Fruit fly (Drosophila melanogaster) whole organism, embryonic: ENCODE measurements around the gene Vha16-5.

Experiments
- Blimp-1 ChIP-seq: fragments of 200-800 bp; sonication (Bioruptor generic); optimal IDR thresholded peaks from 3 replicates; lab custom pipeline; 2018; ENCODE audit warnings: missing biosample characterization, missing genetic modification characterization, mild to moderate bottlenecking, moderate library complexity, missing genetic modification reagents
- C15 ChIP-seq: fragments of 200-800 bp; sonication (Bioruptor generic); IDR thresholded peaks from 3 replicates; pipeline ENCODE4 v1.3.6; 2022; ENCODE audit warnings: missing biosample characterization, missing genetic modification characterization
- CG10147 ChIP-seq: fragments of 200-800 bp; sonication (Bioruptor generic); optimal IDR thresholded peaks from 2 replicates; lab custom pipeline; 2019; ENCODE audit warnings: missing biosample characterization, mild to moderate bottlenecking, missing genetic modification characterization, moderate library complexity
- CG11696 ChIP-seq: fragments of 200-800 bp; sonication (Bioruptor generic); IDR thresholded peaks from 2 replicates; pipeline ENCODE4 v1.3.6; 2022; ENCODE audit warnings: missing biosample characterization, missing genetic modification characterization
- CG12769 ChIP-seq: fragments of 200-800 bp; sonication (Bioruptor generic); optimal IDR thresholded peaks from 2 replicates; lab custom pipeline; 2019; ENCODE audit warnings: missing biosample characterization, mild to moderate bottlenecking, missing genetic modification characterization, moderate library complexity
- CG15601 ChIP-seq: fragments of 200-800 bp; sonication (Bioruptor generic); optimal IDR thresholded peaks from 3 replicates; lab custom pipeline; 2019; ENCODE audit warnings: missing biosample characterization, mild to moderate bottlenecking, missing genetic modification characterization, moderate library complexity
- CG17385 ChIP-seq: fragments of 200-800 bp; sonication (Bioruptor generic); optimal IDR thresholded peaks from 3 replicates; lab custom pipeline; 2018; ENCODE audit warnings: missing biosample characterization, mild to moderate bottlenecking, missing genetic modification characterization
- CG17912 ChIP-seq: fragments of 200-800 bp; sonication (Bioruptor generic); optimal IDR thresholded peaks from 2 replicates; lab custom pipeline; 2018; ENCODE audit warnings: missing biosample characterization, mild to moderate bottlenecking, missing genetic modification characterization
- CG1832 ChIP-seq: fragments of 200-800 bp; sonication (Bioruptor generic); optimal IDR thresholded peaks from 2 replicates; lab custom pipeline; 2017; ENCODE audit warnings: missing biosample characterization, mild to moderate bottlenecking, missing genetic modification characterization, inconsistent platforms
- CG2120 ChIP-seq: fragments of 200-800 bp; sonication (Bioruptor generic); optimal IDR thresholded peaks from 3 replicates; lab custom pipeline; 2016; ENCODE audit warnings: missing biosample characterization, missing genetic modification characterization
- CG3281 ChIP-seq: fragments of 200-800 bp; sonication (Bioruptor generic); optimal IDR thresholded peaks from 3 replicates; lab custom pipeline; 2017; ENCODE audit warnings: missing biosample characterization, mild to moderate bottlenecking, missing genetic modification characterization
- CG34376 ChIP-seq: fragments of 200-800 bp; sonication (Bioruptor generic); optimal IDR thresholded peaks from 2 replicates; lab custom pipeline; 2018; ENCODE audit warnings: missing biosample characterization, mild to moderate bottlenecking, missing genetic modification characterization
- CG5180 ChIP-seq: fragments of 200-800 bp; sonication (Bioruptor generic); optimal IDR thresholded peaks from 3 replicates; lab custom pipeline; 2017; ENCODE audit warnings: missing biosample characterization, missing genetic modification characterization, mild to moderate bottlenecking, moderate library complexity, missing genetic modification reagents
- CG6272 ChIP-seq: fragments of 200-800 bp; sonication (Bioruptor generic); IDR thresholded peaks from 2 replicates; pipeline ENCODE4 v1.3.6; 2022; ENCODE audit warnings: missing biosample characterization, missing genetic modification characterization
- CG6765 ChIP-seq: fragments of 200-800 bp; sonication (Bioruptor generic); optimal IDR thresholded peaks from 3 replicates; lab custom pipeline; 2017; ENCODE audit warnings: missing biosample characterization, mild to moderate bottlenecking, missing genetic modification characterization
- CG7963 ChIP-seq: fragments of 200-800 bp; sonication (Bioruptor generic); IDR thresholded peaks from 3 replicates; pipeline ENCODE4 v1.3.6; 2022; ENCODE audit warnings: missing biosample characterization, missing genetic modification characterization; ENCODE audit not compliant: partially characterized antibody
- CG9797 ChIP-seq: fragments of 200-800 bp; sonication (Bioruptor generic); optimal IDR thresholded peaks from 3 replicates; lab custom pipeline; 2018; ENCODE audit warnings: missing biosample characterization, mild to moderate bottlenecking, missing genetic modification characterization
- CTCF ChIP-seq: fragments of 200-800 bp; sonication (Bioruptor generic); optimal IDR thresholded peaks from 2 replicates; lab custom pipeline; 2017; ENCODE audit warnings: missing biosample characterization, mild to moderate bottlenecking, missing genetic modification characterization, moderate library complexity
- CoRest ChIP-seq: fragments of 200-800 bp; sonication (Bioruptor generic); optimal IDR thresholded peaks from 3 replicates; lab custom pipeline; 2018; ENCODE audit warnings: missing biosample characterization, mild to moderate bottlenecking, missing genetic modification characterization, moderate library complexity
- Dll ChIP-seq: fragments of 200-800 bp; sonication (Bioruptor generic); IDR thresholded peaks from 4 replicates; pipeline ENCODE4 v1.3.6; 2022; ENCODE audit warnings: missing biosample characterization, missing genetic modification characterization; ENCODE audit not compliant: partially characterized antibody
- Fer3 ChIP-seq: fragments of 200-800 bp; sonication (Bioruptor generic); optimal IDR thresholded peaks from 2 replicates; lab custom pipeline; 2018; ENCODE audit warnings: missing biosample characterization, mild to moderate bottlenecking, missing genetic modification characterization, moderate library complexity
- H2.0 ChIP-seq: fragments of 200-800 bp; sonication (Bioruptor generic); IDR thresholded peaks from 2 replicates; pipeline ENCODE4 v1.3.6; 2022; ENCODE audit warnings: missing biosample characterization, missing genetic modification characterization
- HmgZ ChIP-seq: fragments of 200-800 bp; sonication (Bioruptor generic); optimal IDR thresholded peaks from 2 replicates; lab custom pipeline; 2018; ENCODE audit warnings: missing biosample characterization, mild to moderate bottlenecking, missing genetic modification characterization
- Hr3 ChIP-seq: fragments of 200-800 bp; sonication (Bioruptor generic); optimal IDR thresholded peaks from 3 replicates; lab custom pipeline; 2016; ENCODE audit warnings: missing biosample characterization, missing genetic modification characterization
- Hr39 ChIP-seq: fragments of >200 bp; optimal IDR thresholded peaks from 2 replicates; lab custom pipeline; 2017
- Hsf ChIP-seq: fragments of 200-800 bp; sonication (Bioruptor generic); optimal IDR thresholded peaks from 3 replicates; lab custom pipeline; 2016; ENCODE audit warnings: missing biosample characterization, missing genetic modification characterization
- Meics ChIP-seq: fragments of 200-800 bp; sonication (Bioruptor generic); optimal IDR thresholded peaks from 2 replicates; lab custom pipeline; 2017; ENCODE audit warnings: missing biosample characterization, mild to moderate bottlenecking, missing genetic modification characterization
- Oaz ChIP-seq: fragments of 200-800 bp; sonication (Bioruptor generic); IDR thresholded peaks from 2 replicates; pipeline ENCODE4 v1.3.6; 2022; ENCODE audit warnings: missing biosample characterization, missing genetic modification characterization
- Ptx1 ChIP-seq: fragments of 200-800 bp; sonication (Bioruptor generic); IDR thresholded peaks from 2 replicates; pipeline ENCODE4 v1.3.6; 2022; ENCODE audit warnings: missing biosample characterization, missing genetic modification characterization
- Rfx ChIP-seq: fragments of 200-800 bp; sonication (Bioruptor generic); IDR thresholded peaks from 2 replicates; pipeline ENCODE4 v1.3.6; 2022; ENCODE audit warnings: missing biosample characterization, missing genetic modification characterization
- Sox100B ChIP-seq: fragments of 200-800 bp; sonication (Bioruptor generic); optimal IDR thresholded peaks from 3 replicates; lab custom pipeline; 2018; ENCODE audit warnings: missing biosample characterization, mild to moderate bottlenecking, missing genetic modification characterization
- Ssrp ChIP-seq: fragments of 200-800 bp; sonication (Bioruptor generic); optimal IDR thresholded peaks from 2 replicates; lab custom pipeline; 2018; ENCODE audit warnings: missing biosample characterization, mild to moderate bottlenecking, missing genetic modification characterization, moderate library complexity
- Trl ChIP-seq, 3 experiments: fragments of >200 bp in 2 of 3; fragments of 200-800 bp in 1 of 3; sonication (Bioruptor generic) in 1 of 3; optimal IDR thresholded peaks; 2 replicates in 1 of 3; 3 replicates in 2 of 3; lab custom pipeline; 2016 to 2017; ENCODE audit warnings: missing biosample characterization in 1 of 3, missing genetic modification characterization in 1 of 3
- caup ChIP-seq: fragments of 200-800 bp; sonication (Bioruptor generic); optimal IDR thresholded peaks from 3 replicates; lab custom pipeline; 2017; ENCODE audit warnings: missing biosample characterization, mild to moderate bottlenecking, missing genetic modification characterization, moderate library complexity; ENCODE audit not compliant: severe bottlenecking
- dmrt99B ChIP-seq: fragments of 200-800 bp; sonication (Bioruptor generic); optimal IDR thresholded peaks from 2 replicates; lab custom pipeline; 2018; ENCODE audit warnings: missing biosample characterization, mild to moderate bottlenecking, missing genetic modification characterization, moderate library complexity
- dysf ChIP-seq: fragments of 200-800 bp; sonication (Bioruptor generic); IDR thresholded peaks from 3 replicates; pipeline ENCODE4 v1.3.6; 2022; ENCODE audit warnings: missing biosample characterization, missing genetic modification characterization
- grau ChIP-seq: fragments of 200-800 bp; optimal IDR thresholded peaks from 3 replicates; lab custom pipeline; 2019; ENCODE audit warnings: missing biosample characterization, mild to moderate bottlenecking, missing genetic modification characterization, moderate library complexity
- gsb ChIP-seq: fragments of 200-800 bp; sonication (Bioruptor generic); IDR thresholded peaks from 2 replicates; pipeline ENCODE4 v1.3.6; 2022; ENCODE audit warnings: missing biosample characterization, missing genetic modification characterization
- hth ChIP-seq: fragments of >200 bp; optimal IDR thresholded peaks from 2 replicates; lab custom pipeline; 2017; ENCODE audit warnings: inconsistent platforms
- ind ChIP-seq: fragments of 200-800 bp; sonication (Bioruptor generic); optimal IDR thresholded peaks from 3 replicates; lab custom pipeline; 2016; ENCODE audit warnings: missing biosample characterization, missing genetic modification characterization
- phol ChIP-seq: fragments of 200-800 bp; sonication (Bioruptor generic); optimal IDR thresholded peaks from 3 replicates; lab custom pipeline; 2018; ENCODE audit warnings: missing biosample characterization, mild to moderate bottlenecking, missing genetic modification characterization, moderate library complexity
- ranshi ChIP-seq: fragments of 200-800 bp; sonication (Bioruptor generic); IDR thresholded peaks from 2 replicates; pipeline ENCODE4 v1.3.6; 2022; ENCODE audit warnings: missing biosample characterization, missing genetic modification characterization
- sisA ChIP-seq: fragments of 200-800 bp; sonication (Bioruptor generic); IDR thresholded peaks from 2 replicates; pipeline ENCODE4 v1.3.6; 2022; ENCODE audit warnings: missing biosample characterization, missing genetic modification characterization
- slbo ChIP-seq: fragments of 200-800 bp; sonication (Bioruptor generic); IDR thresholded peaks from 2 replicates; pipeline ENCODE4 v1.3.6; 2022; ENCODE audit warnings: missing biosample characterization, missing genetic modification characterization
- tap ChIP-seq: fragments of 200-800 bp; optimal IDR thresholded peaks from 3 replicates; lab custom pipeline; 2019; ENCODE audit warnings: missing biosample characterization, mild to moderate bottlenecking, missing genetic modification characterization, moderate library complexity
- tin ChIP-seq: fragments of 200-800 bp; sonication (Bioruptor generic); optimal IDR thresholded peaks from 3 replicates; lab custom pipeline; 2016; ENCODE audit warnings: missing biosample characterization, missing genetic modification characterization
- tio ChIP-seq: fragments of 200-800 bp; sonication (Bioruptor generic); optimal IDR thresholded peaks from 2 replicates; lab custom pipeline; 2017; ENCODE audit warnings: missing biosample characterization, missing genetic modification characterization, inconsistent platforms
- vvl ChIP-seq: fragments of 200-800 bp; sonication (Bioruptor generic); IDR thresholded peaks from 2 replicates; pipeline ENCODE4 v1.3.6; 2022; ENCODE audit warnings: missing biosample characterization, missing genetic modification characterization

Vha16-5 gene

DNA sequence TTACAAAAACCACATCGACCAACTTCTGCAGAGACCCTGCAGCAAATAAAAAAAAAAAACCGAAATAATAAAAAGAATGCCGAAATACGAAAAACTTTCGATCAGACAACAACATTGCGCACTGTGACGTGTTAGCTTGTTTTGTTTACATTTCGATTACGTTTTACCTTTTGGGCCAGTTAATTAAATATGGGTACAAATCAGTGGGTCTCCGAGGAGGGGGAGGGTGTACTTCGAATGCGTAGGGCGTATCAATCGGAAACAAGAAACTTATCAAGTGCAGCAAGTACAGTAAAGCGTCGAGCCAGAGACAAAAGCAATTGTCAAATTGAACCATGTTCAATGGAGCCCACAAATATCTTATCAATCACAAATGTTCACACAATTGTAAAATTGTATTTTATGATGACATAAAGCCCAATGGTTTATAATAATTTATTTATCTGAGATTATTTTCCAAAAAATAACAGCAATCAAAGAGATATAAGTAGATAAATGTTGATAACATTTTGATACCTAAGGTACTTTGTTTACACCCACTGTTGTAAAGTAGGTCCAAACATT, 35.3 kb downstream of the Vha16-5 start, which contains the start of gene Lip1 (continued):
- 0 out of 2 replicates have a peak, but pooled peaks have one; percentile 18 for TF ChIP-seq vvl (GFP tag; lab: Robert Waterston, UW)
- peak; percentile 55 for TF ChIP-seq grau
- TF ChIP-seq CG3281 (GFP tag; lab: Kevin White, UChicago): no peak
- peak; percentile 9 for TF ChIP-seq CG5180 (GFP tag; lab: Kevin White, UChicago)
- no peak for TF ChIP-seq CTCF (GFP tag; lab: Kevin White, UChicago)
- TF ChIP-seq, all 482 proteins: peak for 9

DNA sequence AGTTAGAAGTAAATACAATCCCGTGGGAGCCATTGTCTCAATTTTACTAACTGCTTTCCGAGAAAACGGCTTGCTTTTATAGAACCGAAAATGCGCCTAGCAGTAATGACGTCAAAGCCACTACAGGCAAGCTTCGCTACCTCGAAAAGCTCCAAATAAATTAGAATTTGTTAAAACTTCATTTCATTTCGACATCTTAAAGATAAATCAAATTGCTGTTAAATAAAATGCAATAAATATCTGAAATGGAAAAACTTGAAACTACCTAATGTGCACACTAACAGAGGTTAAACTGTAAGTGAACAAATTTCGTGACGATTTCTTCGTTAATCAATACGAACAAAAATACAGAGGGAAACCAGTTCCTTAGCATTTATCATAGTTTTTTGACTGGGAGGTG, 38.9 kb downstream of the Vha16-5 start, which contains the start of gene CG7300:
Gene CG7300, minus strand, starts transcription at position 52 of the 400 bp plus-strand sequence.
- TF ChIP-seq ranshi (GFP tag; lab: Robert Waterston, UW): no peak
- no peak for TF ChIP-seq CG6765 (GFP tag; lab: Kevin White, UChicago)
- TF ChIP-seq ind (GFP tag; lab: Kevin White, UChicago): peak; percentile 63
- peak; percentile 81 for TF ChIP-seq slbo (GFP tag; lab: Robert Waterston, UW)
- no peak for TF ChIP-seq Oaz
- TF ChIP-seq gsb (GFP tag; lab: Robert Waterston, UW): 0 out of 2 replicates have a peak, but pooled peaks have one; percentile 38
- TF ChIP-seq hth (lab: Kevin White, UChicago): no peak
- TF ChIP-seq CG10147: peak; percentile 76
- TF ChIP-seq CG12769 (tag; lab: Kevin White, UChicago): peak; percentile 53
- TF ChIP-seq Trl (optimal IDR thresholded peaks at IDR 0.05; lab: Kevin White, UChicago): no peak
- peak; percentile 32 for TF ChIP-seq Trl (GFP tag; optimal IDR thresholded peaks at IDR 0.05; lab: Kevin White, UChicago)
- peak; percentile 27; the same call in 1 of the 2 replicates for TF ChIP-seq sisA
- TF ChIP-seq Ptx1 (GFP tag; lab: Robert Waterston, UW): peak; percentile 63
- peak; percentile 70 for TF ChIP-seq Blimp-1 (GFP tag; lab: Kevin White, UChicago)
- TF ChIP-seq H2.0: peak; percentile 35; the same call in 1 of the 2 replicates
- peak; percentile 62 for TF ChIP-seq Fer3 (tag; lab: Kevin White, UChicago)
- peak; percentile 56 for TF ChIP-seq dmrt99B (tag; lab: Kevin White, UChicago)
- no peak for TF ChIP-seq Dll (GFP tag; lab: Robert Waterston, UW)
- peak; percentile 38; the same call in 1 of the 2 replicates for TF ChIP-seq CG11696 (GFP tag; lab: Robert Waterston, UW)
- peak; percentile 8 for TF ChIP-seq CG15601
- peak; percentile 38; the same call in 1 of the 2 replicates for TF ChIP-seq CG6272 (GFP tag; lab: Robert Waterston, UW)
- peak; percentile 51 for TF ChIP-seq phol (tag; lab: Kevin White, UChicago)
- TF ChIP-seq CG9797 (GFP tag; lab: Kevin White, UChicago): no peak
- TF ChIP-seq Ssrp (tag; lab: Kevin White, UChicago): peak; percentile 39
- peak; percentile 20 for TF ChIP-seq HmgZ (tag; lab: Kevin White, UChicago)
- peak; percentile 89 for TF ChIP-seq Rfx
- peak; percentile 83 for TF ChIP-seq CG2120 (GFP tag; lab: Kevin White, UChicago)
- TF ChIP-seq tap (tag; lab: Kevin White, UChicago): peak; percentile 32
- 0 out of 3 replicates have a peak, but pooled peaks have one; percentile 31 for TF ChIP-seq C15 (GFP tag; lab: Robert Waterston, UW)
- TF ChIP-seq Hr3 (GFP tag; lab: Kevin White, UChicago): peak; percentile 15
- peak; percentile 76 for TF ChIP-seq dysf (GFP tag; lab: Robert Waterston, UW)
- TF ChIP-seq CG17385 (GFP tag; lab: Kevin White, UChicago): peak; percentile 49
- no peak for TF ChIP-seq CG1832 (GFP tag; lab: Kevin White, UChicago)
- peak; percentile 80 for TF ChIP-seq vvl (GFP tag; lab: Robert Waterston, UW)
- peak; percentile 12 for TF ChIP-seq Sox100B
- peak; percentile 50 for TF ChIP-seq tin (GFP tag; lab: Kevin White, UChicago)
- TF ChIP-seq tio (GFP tag; lab: Kevin White, UChicago): peak; percentile 18
- TF ChIP-seq caup: peak; percentile 45
- TF ChIP-seq Hsf (GFP tag; lab: Kevin White, UChicago): peak; percentile 45
- TF ChIP-seq CG34376 (GFP tag; lab: Kevin White, UChicago): no peak
- TF ChIP-seq CoRest (tag; lab: Kevin White, UChicago): peak; percentile 48
- no peak for TF ChIP-seq Hr39
- peak; percentile 68 for TF ChIP-seq Meics (GFP tag; lab: Kevin White, UChicago)
- TF ChIP-seq CG7963 (GFP tag; lab: Robert Waterston, UW): no peak
- no peak for TF ChIP-seq CG17912 (GFP tag; lab: Kevin White, UChicago)
